Worm (Caenorhabditis elegans) whole organism, young adult: ENCODE results near the gene dhhc-1.

Experiments
- B0035.1 ChIP-seq: sonication (generic microtip); optimal IDR thresholded peaks from 2 replicates; lab custom pipeline; 2016; ENCODE audit warnings: missing genetic modification characterization, mild to moderate bottlenecking, missing compliant biosample characterization, missing genotype, missing genetic modification reagents
- D2030.7 ChIP-seq: fragments of 200-800 bp; sonication (Bioruptor generic); IDR thresholded peaks from 2 replicates; pipeline ENCODE4 v1.3.6; 2022; ENCODE audit warnings: missing genetic modification reagents, missing genetic modification characterization, missing compliant biosample characterization
- F33H1.4 ChIP-seq: fragments of 200-800 bp; sonication (Bioruptor generic); IDR thresholded peaks from 2 replicates; pipeline ENCODE4 v1.3.6; 2022; ENCODE audit warnings: missing genetic modification reagents, missing genetic modification characterization, missing compliant biosample characterization
- F57C9.4 ChIP-seq: sonication (generic microtip); optimal IDR thresholded peaks from 2 replicates; lab custom pipeline; 2017; ENCODE audit warnings: mild to moderate bottlenecking, missing genetic modification characterization, missing compliant biosample characterization
- K12H6.12 ChIP-seq: fragments of 200-800 bp; sonication (Bioruptor generic); optimal IDR thresholded peaks from 2 replicates; lab custom pipeline; 2018; ENCODE audit warnings: mild to moderate bottlenecking, missing genetic modification characterization, missing compliant biosample characterization
- Y53G8AR.9 ChIP-seq: fragments of 200-800 bp; sonication (Bioruptor generic); conservative IDR thresholded peaks from 2 replicates; pipeline ENCODE4 v1.3.6; 2022; ENCODE audit warnings: missing genetic modification reagents, missing genetic modification characterization, missing compliant biosample characterization
- Y56A3A.18 ChIP-seq: fragments of 200-800 bp; sonication (Bioruptor generic); IDR thresholded peaks from 2 replicates; pipeline ENCODE4 v1.3.6; 2022; ENCODE audit warnings: missing genetic modification reagents, missing genetic modification characterization, missing compliant biosample characterization
- aptf-2 ChIP-seq: fragments of 200-800 bp; sonication (Bioruptor generic); conservative IDR thresholded peaks from 2 replicates; pipeline ENCODE4 v1.3.6; 2022; ENCODE audit warnings: missing genetic modification reagents, missing genetic modification characterization, missing compliant biosample characterization
- athp-1 ChIP-seq: sonication (generic microtip); optimal IDR thresholded peaks from 2 replicates; lab custom pipeline; 2017; ENCODE audit warnings: mild to moderate bottlenecking, missing genetic modification characterization, missing compliant biosample characterization
- cebp-2 ChIP-seq: fragments of 200-800 bp; sonication (Bioruptor generic); IDR thresholded peaks from 2 replicates; pipeline ENCODE4 v1.3.6; 2022; ENCODE audit warnings: missing genetic modification characterization, missing compliant biosample characterization
- ceh-100 ChIP-seq: fragments of 200-800 bp; sonication (Bioruptor generic); IDR thresholded peaks from 2 replicates; pipeline ENCODE4 v1.3.6; 2022; ENCODE audit warnings: missing genetic modification reagents, missing genetic modification characterization, missing compliant biosample characterization
- ceh-58 ChIP-seq: fragments of 200-800 bp; sonication (Bioruptor generic); IDR thresholded peaks from 2 replicates; pipeline ENCODE4 v1.3.6; 2022; ENCODE audit warnings: missing genetic modification characterization, missing compliant biosample characterization
- ceh-91 ChIP-seq: fragments of 200-800 bp; sonication (Bioruptor generic); IDR thresholded peaks from 2 replicates; pipeline ENCODE4 v1.3.6; 2022; ENCODE audit warnings: missing genetic modification reagents, missing genetic modification characterization, missing compliant biosample characterization
- dpff-1 ChIP-seq: sonication (generic microtip); optimal IDR thresholded peaks from 2 replicates; lab custom pipeline; 2017; ENCODE audit warnings: mild to moderate bottlenecking, missing genetic modification characterization, missing compliant biosample characterization
- fkh-3 ChIP-seq: sonication (generic microtip); optimal IDR thresholded peaks from 2 replicates; lab custom pipeline; 2016; ENCODE audit warnings: mild to moderate bottlenecking, missing genetic modification characterization, missing compliant biosample characterization
- gei-17 ChIP-seq: fragments of 200-800 bp; sonication (Bioruptor generic); optimal IDR thresholded peaks from 2 replicates; lab custom pipeline; 2018; ENCODE audit warnings: mild to moderate bottlenecking, missing genetic modification characterization, missing compliant biosample characterization
- let-526 ChIP-seq: fragments of 200-800 bp; sonication (Bioruptor generic); IDR thresholded peaks from 2 replicates; pipeline ENCODE4 v1.3.6; 2022; ENCODE audit warnings: missing genetic modification reagents, missing genetic modification characterization, missing compliant biosample characterization
- let-607 ChIP-seq, 2 experiments: fragments of 200-800 bp in 1 of 2; sonication (Bioruptor generic) in 1 of 2; sonication (generic microtip) in 1 of 2; optimal IDR thresholded peaks; 2 replicates each; lab custom pipeline; 2016 to 2018; ENCODE audit warnings: mild to moderate bottlenecking in 2 of 2, missing compliant biosample characterization in 2 of 2, missing genetic modification characterization in 2 of 2, moderate library complexity in 2 of 2, missing genotype in 1 of 2
- lin-35 ChIP-seq, 3 experiments: fragments of 150-350 bp in 2 of 3; sonication (generic microtip) in 1 of 3; optimal IDR thresholded peaks; 2 replicates each; lab custom pipeline; 2014 to 2018; ENCODE audit warnings: missing biosample characterization in 3 of 3, missing genetic modification characterization in 3 of 3, missing genetic modification reagents in 3 of 3
- lin-54 ChIP-seq: fragments of 200-800 bp; sonication (Bioruptor generic); optimal IDR thresholded peaks from 2 replicates; lab custom pipeline; 2018; ENCODE audit warnings: mild to moderate bottlenecking, missing genetic modification characterization, missing compliant biosample characterization
- lir-1 ChIP-seq: fragments of 200-800 bp; sonication (Bioruptor generic); conservative IDR thresholded peaks from 2 replicates; pipeline ENCODE4 v1.3.6; 2022; ENCODE audit warnings: missing genetic modification reagents, missing genetic modification characterization, missing compliant biosample characterization
- mes-4 ChIP-seq: sonication (generic microtip); optimal IDR thresholded peaks from 2 replicates; lab custom pipeline; 2016; ENCODE audit warnings: missing genotype, missing genetic modification characterization, missing compliant biosample characterization
- nfya-1 ChIP-seq: sonication (generic microtip); optimal IDR thresholded peaks from 2 replicates; lab custom pipeline; 2017; ENCODE audit warnings: antibody characterized with exemption, missing compliant biosample characterization, missing genetic modification characterization, borderline replicate concordance; ENCODE audit not compliant: insufficient read depth
- nfya-2 ChIP-seq: fragments of 200-800 bp; sonication (Bioruptor generic); IDR thresholded peaks from 2 replicates; pipeline ENCODE4 v1.3.6; 2022; ENCODE audit warnings: missing genetic modification reagents, missing genetic modification characterization, missing compliant biosample characterization
- nhr-120 ChIP-seq: fragments of 200-800 bp; sonication (Bioruptor generic); IDR thresholded peaks from 2 replicates; pipeline ENCODE4 v1.3.6; 2022; ENCODE audit warnings: missing genetic modification characterization, missing compliant biosample characterization
- rcor-1 ChIP-seq: fragments of 200-800 bp; sonication (Bioruptor generic); IDR thresholded peaks from 2 replicates; pipeline ENCODE4 v1.3.6; 2022; ENCODE audit warnings: missing genetic modification reagents, missing genetic modification characterization, missing compliant biosample characterization
- rec-8 ChIP-seq, 2 experiments: sonication (generic microtip); optimal IDR thresholded peaks; 2 replicates each; lab custom pipeline; 2016; ENCODE audit warnings: mild to moderate bottlenecking in 2 of 2, missing genetic modification characterization in 2 of 2, missing genetic modification reagents in 2 of 2, missing genotype in 2 of 2, missing biosample characterization in 1 of 2, missing compliant biosample characterization in 1 of 2, moderate library complexity in 1 of 2
- repo-1 ChIP-seq: sonication (generic microtip); optimal IDR thresholded peaks from 2 replicates; lab custom pipeline; 2017; ENCODE audit warnings: mild to moderate bottlenecking, missing genetic modification characterization, missing compliant biosample characterization
- sea-2 ChIP-seq: fragments of 200-800 bp; sonication (Bioruptor generic); IDR thresholded peaks from 2 replicates; pipeline ENCODE4 v1.3.6; 2022; ENCODE audit warnings: missing genetic modification characterization, missing compliant biosample characterization
- snpc-4 ChIP-seq, 5 experiments: fragments of 150-350 bp in 1 of 5; sonication (generic microtip) in 4 of 5; optimal IDR thresholded peaks; 2 replicates each; lab custom pipeline; 2014 to 2018; ENCODE audit warnings: missing genetic modification characterization in 5 of 5, missing biosample characterization in 3 of 5, antibody characterized with exemption in 2 of 5, mild to moderate bottlenecking in 2 of 5, missing compliant biosample characterization in 2 of 5, missing genotype in 2 of 5, moderate library complexity in 2 of 5, missing genetic modification reagents in 1 of 5
- tbp1 ChIP-seq: fragments of 200-800 bp; sonication (Bioruptor generic); optimal IDR thresholded peaks from 2 replicates; lab custom pipeline; 2018; ENCODE audit warnings: mild to moderate bottlenecking, missing genetic modification characterization, missing compliant biosample characterization
- unc-130 ChIP-seq: sonication (generic microtip); optimal IDR thresholded peaks from 2 replicates; lab custom pipeline; 2016; ENCODE audit warnings: missing genetic modification reagents, missing genetic modification characterization, missing compliant biosample characterization
- zfh-2 ChIP-seq: fragments of 200-800 bp; sonication (Bioruptor generic); conservative IDR thresholded peaks from 2 replicates; pipeline ENCODE4 v1.3.6; 2022; ENCODE audit warnings: missing genetic modification reagents, missing genetic modification characterization, missing compliant biosample characterization
- ztf-25 ChIP-seq: fragments of 200-800 bp; sonication (Bioruptor generic); IDR thresholded peaks from 2 replicates; pipeline ENCODE4 v1.3.6; 2022; ENCODE audit warnings: missing genetic modification reagents, missing genetic modification characterization, missing compliant biosample characterization
- ztf-26 ChIP-seq: sonication (generic microtip); optimal IDR thresholded peaks from 2 replicates; lab custom pipeline; 2017; ENCODE audit warnings: missing genetic modification characterization, missing compliant biosample characterization
- ztf-3 ChIP-seq: fragments of 200-800 bp; sonication (Bioruptor generic); optimal IDR thresholded peaks from 2 replicates; lab custom pipeline; 2018; ENCODE audit warnings: mild to moderate bottlenecking, missing genetic modification characterization, missing compliant biosample characterization

The dhhc-1 gene

ce11 chrX:15116514-15116913 is 16.3 kb upstream of the dhhc-1 start, which contains the start of gene R07D5.2:
TSS of gene R07D5.2 (minus strand) at chrX:15116614.
- TF ChIP-seq repo-1 (tag; lab: Kevin White, UChicago) (no peak), lin-54 (GFP tag; lab: Kevin White, UChicago) (no peak), let-526 (GFP tag; lab: Robert Waterston, UW) (no peak), tbp1 (GFP tag; lab: Kevin White, UChicago) (no peak), nfya-1 (no peak), lin-35 (GFP tag; optimal IDR thresholded peaks at IDR 0.05; lab: Kevin White, UChicago) (no peak), lir-1 (GFP tag; lab: Robert Waterston, UW) (no peak), F33H1.4 (no peak), ceh-100 (GFP tag; lab: Robert Waterston, UW) (no peak), aptf-2 (no peak)

- TF ChIP-seq Y56A3A.18 (GFP tag; lab: Robert Waterston, UW) (no peak), nfya-2 (GFP tag; lab: Robert Waterston, UW) (no peak), K12H6.12 (tag; lab: Kevin White, UChicago) (no peak), lir-1 (GFP tag; lab: Robert Waterston, UW) (no peak), athp-1 (no peak)
- TF ChIP-seq, all 124 proteins: peak for 0
These were observed 15.5 kb upstream of the dhhc-1 start for ce11 chrX:15115748-15116147.

ce11 chrX:15112172-15112571 is 12.0 kb upstream of the dhhc-1 start:
- 0 out of 2 replicates have a peak, but pooled peaks have one; percentile 41 for TF ChIP-seq ceh-58 (GFP tag; lab: Robert Waterston, UW)
- no peak for TF ChIP-seq ztf-3 (GFP tag; lab: Kevin White, UChicago)
- TF ChIP-seq snpc-4 (GFP tag; optimal IDR thresholded peaks at IDR 0.05; lab: Kevin White, UChicago), result no peak
- TF ChIP-seq snpc-4 (tag; optimal IDR thresholded peaks at IDR 0.05; lab: Kevin White, UChicago), result peak in 2 of 4 experiments; percentile 34 to 71
- TF ChIP-seq gei-17 (GFP tag; lab: Kevin White, UChicago), result no peak
- TF ChIP-seq ztf-25 (GFP tag; lab: Robert Waterston, UW), result 0 out of 2 replicates have a peak, but pooled peaks have one; percentile 32

- peak; percentile 77 for TF ChIP-seq zfh-2 (GFP tag; lab: Robert Waterston, UW)
- no peak for TF ChIP-seq snpc-4 (GFP tag; optimal IDR thresholded peaks at IDR 0.05; lab: Kevin White, UChicago)
- TF ChIP-seq snpc-4 (tag; optimal IDR thresholded peaks at IDR 0.05; lab: Kevin White, UChicago), result no peak
These were observed 7.6 kb upstream of the dhhc-1 start, which contains the start of gene mlt-9 for ce11 chrX:15107747-15108252. TSS of gene mlt-9 (minus strand) at chrX:15107797.

DNA sequence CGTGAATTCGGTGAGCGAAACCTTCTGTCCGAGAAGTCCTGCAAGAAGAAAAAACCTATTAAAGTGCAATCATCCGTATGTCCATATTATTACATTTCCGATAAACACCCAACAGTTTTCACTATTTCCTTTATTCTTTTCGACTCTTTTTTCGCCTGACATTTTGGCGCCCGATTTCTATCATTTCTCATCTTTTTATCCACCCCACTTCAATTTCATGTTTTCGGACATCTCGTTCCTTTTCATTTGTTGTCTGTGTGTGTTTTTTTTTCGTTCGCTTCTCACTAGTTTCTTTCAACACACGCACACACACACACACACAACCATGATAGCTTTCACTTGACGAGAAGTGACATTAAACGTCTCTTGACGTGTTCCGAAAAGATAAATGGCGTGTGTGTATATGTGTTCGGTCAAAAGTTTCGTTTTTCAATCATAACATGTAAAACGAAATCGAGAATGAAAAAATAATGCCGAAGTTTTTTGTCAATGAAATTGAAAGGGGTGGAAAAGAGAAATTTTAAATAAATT is 4.8 kb upstream of the dhhc-1 start:
- no peak for TF ChIP-seq fkh-3 (tag; lab: Kevin White, UChicago)
- TF ChIP-seq Y53G8AR.9 (GFP tag; lab: Robert Waterston, UW), result no peak
- TF ChIP-seq unc-130 (GFP tag; lab: Kevin White, UChicago), result no peak
- no peak for TF ChIP-seq ztf-26 (tag; lab: Kevin White, UChicago)
- TF ChIP-seq F57C9.4 (tag; lab: Kevin White, UChicago), result no peak
- TF ChIP-seq ztf-25 (GFP tag; lab: Robert Waterston, UW), result no peak
- no peak for TF ChIP-seq D2030.7 (GFP tag; lab: Robert Waterston, UW)
- no peak for TF ChIP-seq lin-35 (GFP tag; optimal IDR thresholded peaks at IDR 0.05; lab: Kevin White, UChicago)
- no peak for TF ChIP-seq nhr-120
- no peak for TF ChIP-seq let-607 (tag; optimal IDR thresholded peaks at IDR 0.05; lab: Kevin White, UChicago)
- no peak for TF ChIP-seq ceh-91
- TF ChIP-seq cebp-2 (GFP tag; lab: Robert Waterston, UW), result no peak
- TF ChIP-seq B0035.1 (tag; lab: Kevin White, UChicago), result no peak
- no peak for TF ChIP-seq dpff-1 (tag; lab: Kevin White, UChicago)
- TF ChIP-seq gei-17 (GFP tag; lab: Kevin White, UChicago), result no peak
- no peak for TF ChIP-seq let-526 (GFP tag; lab: Robert Waterston, UW)
- no peak for TF ChIP-seq mes-4
- TF ChIP-seq rcor-1 (GFP tag; lab: Robert Waterston, UW), result no peak
- no peak for TF ChIP-seq rec-8 (tag; optimal IDR thresholded peaks at IDR 0.05; lab: Kevin White, UChicago)
- TF ChIP-seq sea-2 (GFP tag; lab: Robert Waterston, UW), result no peak
